Worm (Caenorhabditis elegans): ENCODE data around the gene hacl-1.
A peak's percentile ranks its signal among the peaks of the same experiment; 100 is the strongest.

Gene hacl-1

DNA sequence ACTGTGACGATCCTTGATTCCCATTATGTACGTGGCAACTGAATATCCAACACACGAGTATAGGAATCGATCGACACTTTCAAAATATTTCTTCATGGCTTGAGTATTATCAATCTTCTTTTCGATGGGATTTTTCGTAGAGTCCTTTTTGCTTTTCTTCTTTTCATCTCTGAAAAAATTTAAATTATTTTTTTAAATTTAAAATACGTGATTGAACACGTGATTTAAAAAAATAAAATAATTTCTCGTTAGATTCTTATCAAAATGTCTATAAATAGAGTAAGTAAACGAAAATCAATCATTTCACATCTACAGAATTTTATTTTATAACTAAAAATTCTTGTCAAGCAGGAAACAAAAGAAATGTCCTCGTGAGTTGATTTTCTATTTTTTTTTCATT, 28.5 kb upstream of the hacl-1 start, which contains the start of gene Y62F5A.10:
TSS of gene Y62F5A.10 (plus strand) at position 301 of the 400 bp plus-strand sequence.
- no peak for TF ChIP-seq C16A3.4 (tag; optimal IDR thresholded peaks at IDR 0.05)
- TF ChIP-seq aha-1 (tag; optimal IDR thresholded peaks at IDR 0.05) = no peak
- TF ChIP-seq swsn-7 (tag; optimal IDR thresholded peaks at IDR 0.05) = no peak
- TF ChIP-seq Y116A8C.19 (tag; optimal IDR thresholded peaks at IDR 0.05; ENCODE audit: borderline replicate concordance) = no peak
- no peak for TF ChIP-seq unc-30 (tag; optimal IDR thresholded peaks at IDR 0.05)
- TF ChIP-seq lin-14 (GFP tag; optimal IDR thresholded peaks at IDR 0.05) = no peak
- no peak for TF ChIP-seq snu-23 (GFP tag; optimal IDR thresholded peaks at IDR 0.05)
- TF ChIP-seq efl-1 (optimal IDR thresholded peaks at IDR 0.05) = no peak
- no peak for TF ChIP-seq efl-1 (GFP tag; optimal IDR thresholded peaks at IDR 0.05 in 1 of 2)
- TF ChIP-seq ama-1 (optimal IDR thresholded peaks at IDR 0.05) = no peak
- no peak for TF ChIP-seq C34B4.2 (tag; optimal IDR thresholded peaks at IDR 0.05)
- no peak for TF ChIP-seq dsc-1 (tag; optimal IDR thresholded peaks at IDR 0.05)
- TF ChIP-seq fkh-8 (tag; optimal IDR thresholded peaks at IDR 0.05) = no peak
- TF ChIP-seq ces-1 (GFP tag; optimal IDR thresholded peaks at IDR 0.05) = no peak
- TF ChIP-seq unc-62 (GFP tag; optimal IDR thresholded peaks at IDR 0.05) = no peak
- TF ChIP-seq nhr-237 (tag; optimal IDR thresholded peaks at IDR 0.05) = no peak

ce11 chrII:11518184-11518583, 25.4 kb upstream of the hacl-1 start, which contains the start of gene B0334.10:
Gene B0334.10 (plus strand): TSS chrII:11518484.
- TF ChIP-seq mef-2 (tag; optimal IDR thresholded peaks at IDR 0.05) = no peak
- no peak for TF ChIP-seq lin-14 (GFP tag; optimal IDR thresholded peaks at IDR 0.05)
- no peak for TF ChIP-seq hpl-2 (GFP tag; optimal IDR thresholded peaks at IDR 0.05)
- TF ChIP-seq nhr-90 (tag; optimal IDR thresholded peaks at IDR 0.05; ENCODE audit: poor library complexity) = no peak
- no peak for TF ChIP-seq jun-1 (tag; optimal IDR thresholded peaks at IDR 0.05)
- TF ChIP-seq zag-1 (tag; optimal IDR thresholded peaks at IDR 0.05) = no peak
- TF ChIP-seq lir-3 (tag; optimal IDR thresholded peaks at IDR 0.05; ENCODE audit: poor library complexity) = no peak
- TF ChIP-seq ceh-82 (tag; optimal IDR thresholded peaks at IDR 0.05) = no peak
- TF ChIP-seq nhr-11 (tag; optimal IDR thresholded peaks at IDR 0.05) = no peak
- no peak for TF ChIP-seq aha-1 (tag; optimal IDR thresholded peaks at IDR 0.05)

DNA sequence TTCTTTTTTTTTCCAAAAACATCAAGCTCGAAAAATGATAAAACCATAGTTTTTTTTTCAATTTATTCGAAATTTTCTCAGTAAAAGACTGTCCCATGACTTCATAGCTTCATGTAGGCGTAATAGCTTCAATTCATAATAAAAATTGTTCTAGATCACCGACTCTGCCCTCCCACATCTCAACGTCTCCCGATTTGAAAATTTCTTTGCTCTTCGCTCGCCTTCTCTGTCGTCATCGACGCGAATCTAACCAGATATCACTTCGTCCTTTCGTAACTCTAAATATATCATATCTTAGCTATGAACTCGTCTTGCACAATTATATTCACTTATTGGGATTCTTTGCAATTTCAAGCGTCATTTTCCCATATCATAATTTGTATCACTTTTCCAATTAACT, 22.0 kb upstream of the hacl-1 start, which contains the start of gene srh-44:
TSS of gene srh-44 (plus strand) at position 301 of the 400 bp plus-strand sequence.
- TF ChIP-seq aha-1 (tag; optimal IDR thresholded peaks at IDR 0.05) = no peak
- TF ChIP-seq lin-15B (tag; optimal IDR thresholded peaks at IDR 0.05) = no peak
- no peak for TF ChIP-seq elt-2 (tag; optimal IDR thresholded peaks at IDR 0.05)
- no peak for TF ChIP-seq ceh-88 (GFP tag; IDR thresholded peaks at IDR 0.05)

- no peak for TF ChIP-seq sox-4 (tag; optimal IDR thresholded peaks at IDR 0.05)
- no peak for TF ChIP-seq efl-1 (optimal IDR thresholded peaks at IDR 0.05)
- peak in 1 of 2 experiments; percentile 56 for TF ChIP-seq efl-1 (GFP tag; optimal IDR thresholded peaks at IDR 0.05 in 1 of 2)
Measured at ce11 chrII:11512921-11513320, 20.2 kb upstream of the hacl-1 start.

- TF ChIP-seq nhr-85 (tag) (peak; percentile 19), nhr-77 (tag; optimal IDR thresholded peaks at IDR 0.05) (no peak), snu-23 (GFP tag; optimal IDR thresholded peaks at IDR 0.05) (no peak)
Measured at ce11 chrII:11510373-11510772, 17.6 kb upstream of the hacl-1 start, which contains the start of gene npr-41. Gene npr-41 (plus strand): TSS chrII:11510673.

ce11 chrII:11503761-11504160, 11.0 kb upstream of the hacl-1 start:
- no peak for TF ChIP-seq nhr-90 (tag; optimal IDR thresholded peaks at IDR 0.05; ENCODE audit: poor library complexity)
- TF ChIP-seq lin-14 (GFP tag; optimal IDR thresholded peaks at IDR 0.05) = no peak
- TF ChIP-seq nhr-20 (tag; optimal IDR thresholded peaks at IDR 0.05) = no peak
- TF ChIP-seq ceh-82 (tag; optimal IDR thresholded peaks at IDR 0.05) = no peak
- TF ChIP-seq ceh-8 (GFP tag; optimal IDR thresholded peaks at IDR 0.05) = no peak
- no peak for TF ChIP-seq unc-30 (tag; optimal IDR thresholded peaks at IDR 0.05)
- TF ChIP-seq unc-86 (tag; optimal IDR thresholded peaks at IDR 0.05) = no peak
- TF ChIP-seq C16A3.4 (tag; optimal IDR thresholded peaks at IDR 0.05) = no peak
- no peak for TF ChIP-seq F16B12.6 (tag; optimal IDR thresholded peaks at IDR 0.05)
- no peak for TF ChIP-seq nhr-77 (tag; optimal IDR thresholded peaks at IDR 0.05)
- no peak for TF ChIP-seq mef-2 (tag; optimal IDR thresholded peaks at IDR 0.05)
